Worm (Caenorhabditis elegans) whole organism, L3 larva: ENCODE results near the gene anmt-2.

ENCODE experiments used
- eor-1 ChIP-seq, 2 experiments: fragments of 150-350 bp; optimal IDR thresholded peaks; 2 replicates each; lab custom pipeline; 2014 to 2018; ENCODE audit warnings: missing biosample characterization in 2 of 2, missing genetic modification characterization in 2 of 2
- lin-15B ChIP-seq: fragments of 150-350 bp; optimal IDR thresholded peaks from 2 replicates; lab custom pipeline; 2014; ENCODE audit warnings: missing biosample characterization, missing genetic modification characterization
- nhr-28 ChIP-seq: fragments of 150-350 bp; optimal IDR thresholded peaks from 2 replicates; lab custom pipeline; 2014; ENCODE audit warnings: missing biosample characterization, missing genetic modification characterization
- unc-62 ChIP-seq: fragments of 150-350 bp; sonication (generic microtip); optimal IDR thresholded peaks from 4 replicates; lab custom pipeline; 2014; ENCODE audit warnings: missing biosample characterization, missing genetic modification reagents, missing genetic modification characterization

DNA sequence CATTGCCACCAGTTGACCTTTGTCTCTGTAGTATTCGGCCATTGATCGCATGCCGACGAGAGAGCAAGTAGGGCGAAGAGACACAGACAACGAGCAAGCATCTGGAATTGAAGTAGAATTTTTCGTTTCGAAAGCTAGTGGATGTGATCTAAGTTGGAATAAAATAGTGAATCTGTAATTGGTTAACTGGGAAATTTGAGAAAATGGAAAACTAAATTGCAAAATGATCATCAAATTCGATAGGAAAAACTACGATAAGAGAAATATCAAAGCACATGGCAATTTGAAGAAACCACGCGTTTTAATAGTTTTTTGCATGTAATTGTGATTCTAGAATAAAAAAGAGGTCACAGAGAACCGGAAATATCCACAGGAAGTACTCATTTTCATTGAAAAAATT is 19.2 kb upstream of the anmt-2 start, which contains the start of gene F42A10.6:
- TF ChIP-seq lin-15B (no peak), unc-62 (GFP tag; lab: Kevin White, UChicago) (no peak), nhr-28 (tag; lab: Kevin White, UChicago) (no peak), eor-1 (tag; optimal IDR thresholded peaks at IDR 0.05; lab: Kevin White, UChicago) (no peak)
